Worm (Caenorhabditis elegans) whole organism, L2 larva: ENCODE measurements around the gene zer-1.

Source experiments
- C34F6.9 ChIP-seq: fragments of 150-350 bp; optimal IDR thresholded peaks from 2 replicates; lab custom pipeline; 2014; ENCODE audit warnings: missing biosample characterization, missing genetic modification characterization
- F13H6.1 ChIP-seq: sonication (generic microtip); optimal IDR thresholded peaks from 2 replicates; lab custom pipeline; 2016; ENCODE audit warnings: missing genetic modification characterization, missing compliant biosample characterization
- R02D3.7 ChIP-seq: fragments of 150-350 bp; optimal IDR thresholded peaks from 2 replicates; lab custom pipeline; 2014; ENCODE audit warnings: missing biosample characterization, missing genetic modification characterization
- Y55F3AM.14 ChIP-seq: fragments of 200-800 bp; sonication (Bioruptor generic); optimal IDR thresholded peaks from 2 replicates; lab custom pipeline; 2018; ENCODE audit warnings: mild to moderate bottlenecking, missing genetic modification characterization, missing compliant biosample characterization
- ZK546.5 ChIP-seq: sonication (generic microtip); optimal IDR thresholded peaks from 2 replicates; lab custom pipeline; 2017; ENCODE audit warnings: missing biosample characterization, missing genetic modification characterization
- alr-1 ChIP-seq: fragments of 150-350 bp; optimal IDR thresholded peaks from 2 replicates; lab custom pipeline; 2014; ENCODE audit warnings: missing biosample characterization, missing genetic modification characterization
- aly-2 ChIP-seq: fragments of 150-350 bp; optimal IDR thresholded peaks from 2 replicates; lab custom pipeline; 2014; ENCODE audit warnings: missing biosample characterization, missing genetic modification characterization
- blmp-1 ChIP-seq: sonication (generic microtip); optimal IDR thresholded peaks from 2 replicates; lab custom pipeline; 2017; ENCODE audit warnings: missing genetic modification characterization, mild to moderate bottlenecking, missing compliant biosample characterization, antibody characterized with exemption, moderate library complexity; ENCODE audit not compliant: insufficient read depth
- ceh-16 ChIP-seq: fragments of 150-350 bp; optimal IDR thresholded peaks from 2 replicates; lab custom pipeline; 2014; ENCODE audit warnings: missing biosample characterization, missing genetic modification characterization
- ceh-82 ChIP-seq: fragments of 150-350 bp; optimal IDR thresholded peaks from 2 replicates; lab custom pipeline; 2014; ENCODE audit warnings: missing biosample characterization, missing genetic modification characterization
- crh-2 ChIP-seq: sonication (generic microtip); optimal IDR thresholded peaks from 2 replicates; lab custom pipeline; 2017; ENCODE audit warnings: missing biosample characterization, missing genetic modification characterization
- dmd-4 ChIP-seq: sonication (generic microtip); optimal IDR thresholded peaks from 2 replicates; lab custom pipeline; 2017; ENCODE audit warnings: missing biosample characterization, missing genetic modification characterization
- egl-27 ChIP-seq: sonication (generic microtip); optimal IDR thresholded peaks from 3 replicates; lab custom pipeline; 2017; ENCODE audit warnings: missing biosample characterization, missing genetic modification reagents, missing genetic modification characterization
- elt-3 ChIP-seq: sonication (generic microtip); optimal IDR thresholded peaks from 2 replicates; lab custom pipeline; 2017; ENCODE audit warnings: missing biosample characterization, missing genetic modification characterization
- fos-1 ChIP-seq: fragments of 150-350 bp; optimal IDR thresholded peaks from 2 replicates; lab custom pipeline; 2014; ENCODE audit warnings: missing biosample characterization, missing genetic modification characterization
- gmeb-1 ChIP-seq: fragments of 150-350 bp; optimal IDR thresholded peaks from 2 replicates; lab custom pipeline; 2014; ENCODE audit warnings: missing biosample characterization, missing genetic modification characterization
- lin-11 ChIP-seq: fragments of 150-350 bp; sonication (generic microtip); optimal IDR thresholded peaks from 2 replicates; lab custom pipeline; 2014; ENCODE audit warnings: missing biosample characterization, missing genetic modification characterization, inconsistent platforms, mixed read lengths
- lsy-2 ChIP-seq, 2 experiments: fragments of 150-350 bp in 1 of 2; sonication (generic microtip) in 1 of 2; optimal IDR thresholded peaks; 2 replicates each; lab custom pipeline; 2014 to 2017; ENCODE audit warnings: missing biosample characterization in 2 of 2, missing genetic modification characterization in 2 of 2
- nhr-10 ChIP-seq: sonication (generic microtip); optimal IDR thresholded peaks from 2 replicates; lab custom pipeline; 2017; ENCODE audit warnings: missing biosample characterization, missing genetic modification characterization
- nhr-12 ChIP-seq: fragments of 150-350 bp; optimal IDR thresholded peaks from 2 replicates; lab custom pipeline; 2014; ENCODE audit warnings: missing biosample characterization, missing genetic modification characterization
- nhr-129 ChIP-seq: fragments of 150-350 bp; optimal IDR thresholded peaks from 2 replicates; lab custom pipeline; 2014; ENCODE audit warnings: missing biosample characterization, missing genetic modification characterization
- nhr-21 ChIP-seq: fragments of 150-350 bp; optimal IDR thresholded peaks from 2 replicates; lab custom pipeline; 2014; ENCODE audit warnings: missing biosample characterization, missing genetic modification characterization
- nhr-23 ChIP-seq: fragments of 150-350 bp; optimal IDR thresholded peaks from 2 replicates; lab custom pipeline; 2014; ENCODE audit warnings: missing biosample characterization, missing genetic modification reagents, missing genetic modification characterization
- nhr-237 ChIP-seq: fragments of 150-350 bp; optimal IDR thresholded peaks from 2 replicates; lab custom pipeline; 2014; ENCODE audit warnings: missing biosample characterization, missing genetic modification characterization
- nhr-25 ChIP-seq: fragments of 150-350 bp; sonication (generic microtip); optimal IDR thresholded peaks from 3 replicates; lab custom pipeline; 2014; ENCODE audit warnings: missing biosample characterization, missing genetic modification characterization
- nhr-6 ChIP-seq: fragments of 150-350 bp; optimal IDR thresholded peaks from 2 replicates; lab custom pipeline; 2014; ENCODE audit warnings: missing biosample characterization, missing genetic modification characterization
- nhr-77 ChIP-seq: fragments of 150-350 bp; optimal IDR thresholded peaks from 2 replicates; lab custom pipeline; 2014; ENCODE audit warnings: missing biosample characterization, missing genetic modification characterization
- peb-1 ChIP-seq: fragments of 150-350 bp; optimal IDR thresholded peaks from 2 replicates; lab custom pipeline; 2014; ENCODE audit warnings: missing biosample characterization, missing genetic modification characterization
- sem-4 ChIP-seq: fragments of 150-350 bp; optimal IDR thresholded peaks from 2 replicates; lab custom pipeline; 2014; ENCODE audit warnings: missing biosample characterization, missing genetic modification reagents, missing genetic modification characterization
- sma-3 ChIP-seq: sonication (generic microtip); optimal IDR thresholded peaks from 2 replicates; lab custom pipeline; 2016; ENCODE audit warnings: missing genetic modification reagents, missing genetic modification characterization, missing compliant biosample characterization
- sma-9 ChIP-seq, 2 experiments: fragments of 150-350 bp in 1 of 2; sonication (generic microtip) in 1 of 2; optimal IDR thresholded peaks; 2 replicates each; lab custom pipeline; 2014 to 2016; ENCODE audit warnings: missing genetic modification characterization in 2 of 2, mild to moderate bottlenecking in 1 of 2, missing biosample characterization in 1 of 2, missing compliant biosample characterization in 1 of 2, missing genetic modification reagents in 1 of 2, moderate library complexity in 1 of 2
- snpc-4 ChIP-seq: fragments of 150-350 bp; optimal IDR thresholded peaks from 2 replicates; lab custom pipeline; 2014; ENCODE audit warnings: missing biosample characterization, missing genetic modification characterization
- unc-55 ChIP-seq: fragments of 150-350 bp; sonication (generic microtip); optimal IDR thresholded peaks from 3 replicates; lab custom pipeline; 2014; ENCODE audit warnings: missing biosample characterization, missing genetic modification reagents, missing genetic modification characterization
- unc-62 ChIP-seq: fragments of 150-350 bp; optimal IDR thresholded peaks from 2 replicates; lab custom pipeline; 2014; ENCODE audit warnings: missing biosample characterization, missing genetic modification reagents, missing genetic modification characterization
- zag-1 ChIP-seq: fragments of 150-350 bp; optimal IDR thresholded peaks from 2 replicates; lab custom pipeline; 2014; ENCODE audit warnings: missing biosample characterization, missing genetic modification characterization
- ztf-1 ChIP-seq: fragments of 200-800 bp; sonication (Bioruptor generic); conservative IDR thresholded peaks from 2 replicates; pipeline ENCODE4 v1.3.6; 2022; ENCODE audit warnings: missing genetic modification characterization, missing compliant biosample characterization
- ztf-4 ChIP-seq: fragments of 150-350 bp; optimal IDR thresholded peaks from 2 replicates; lab custom pipeline; 2014; ENCODE audit warnings: missing biosample characterization, missing genetic modification characterization

The zer-1 gene

DNA sequence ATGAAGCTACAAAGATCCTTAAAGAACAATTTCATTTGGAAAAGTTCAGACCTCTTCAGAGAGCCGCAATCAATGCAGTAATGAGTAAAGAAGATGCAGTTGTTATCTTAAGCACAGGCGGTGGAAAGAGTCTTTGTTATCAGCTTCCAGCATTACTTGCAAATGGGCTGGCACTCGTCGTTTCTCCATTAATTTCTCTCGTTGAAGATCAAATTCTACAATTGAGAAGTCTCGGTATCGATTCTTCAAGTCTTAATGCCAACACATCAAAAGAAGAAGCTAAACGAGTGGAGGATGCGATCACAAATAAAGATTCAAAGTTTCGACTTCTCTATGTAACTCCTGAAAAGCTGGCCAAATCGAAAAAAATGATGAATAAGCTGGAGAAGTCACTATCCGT is 29.7 kb downstream of the zer-1 start:
- TF ChIP-seq Y55F3AM.14 (no peak), nhr-23 (tag; lab: Kevin White, UChicago) (no peak), fos-1 (tag; lab: Kevin White, UChicago) (peak; percentile 3)

DNA sequence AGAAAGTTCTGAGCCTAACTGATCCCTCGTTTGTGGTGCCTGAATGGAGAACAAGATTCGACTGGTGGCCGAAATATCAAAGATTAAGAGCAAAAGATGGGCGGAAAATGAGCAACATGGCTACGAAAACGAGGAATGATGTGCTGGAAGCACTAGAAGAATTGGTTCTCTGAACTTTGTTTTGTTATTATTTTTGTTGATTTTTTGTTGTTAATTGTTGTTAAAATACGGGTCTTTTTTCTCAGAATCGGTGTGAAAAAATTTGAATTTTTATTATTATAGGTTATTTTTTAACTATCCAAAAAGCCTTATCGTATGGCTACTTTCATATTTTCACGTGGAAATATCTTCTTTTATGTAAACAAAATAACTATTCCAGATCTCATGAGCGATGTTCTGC is 30.3 kb downstream of the zer-1 start, which contains the start of gene K02F3.12:
K02F3.12 (plus strand) TSS at position 301 of the 400 bp plus-strand sequence.
- no peak for TF ChIP-seq dmd-4 (tag; lab: Kevin White, UChicago)
- no peak for TF ChIP-seq sma-3 (GFP tag; lab: Kevin White, UChicago)
- no peak for TF ChIP-seq fos-1 (tag; lab: Kevin White, UChicago)
- no peak for TF ChIP-seq blmp-1 (tag; lab: Kevin White, UChicago)
- TF ChIP-seq R02D3.7 (tag; lab: Kevin White, UChicago), result no peak
- TF ChIP-seq ceh-82 (tag; lab: Kevin White, UChicago), result no peak
- no peak for TF ChIP-seq sma-9 (GFP tag; optimal IDR thresholded peaks at IDR 0.05; lab: Kevin White, UChicago)
- no peak for TF ChIP-seq sma-9 (tag; optimal IDR thresholded peaks at IDR 0.05; lab: Kevin White, UChicago)
- TF ChIP-seq F13H6.1 (tag; lab: Kevin White, UChicago), result no peak

DNA sequence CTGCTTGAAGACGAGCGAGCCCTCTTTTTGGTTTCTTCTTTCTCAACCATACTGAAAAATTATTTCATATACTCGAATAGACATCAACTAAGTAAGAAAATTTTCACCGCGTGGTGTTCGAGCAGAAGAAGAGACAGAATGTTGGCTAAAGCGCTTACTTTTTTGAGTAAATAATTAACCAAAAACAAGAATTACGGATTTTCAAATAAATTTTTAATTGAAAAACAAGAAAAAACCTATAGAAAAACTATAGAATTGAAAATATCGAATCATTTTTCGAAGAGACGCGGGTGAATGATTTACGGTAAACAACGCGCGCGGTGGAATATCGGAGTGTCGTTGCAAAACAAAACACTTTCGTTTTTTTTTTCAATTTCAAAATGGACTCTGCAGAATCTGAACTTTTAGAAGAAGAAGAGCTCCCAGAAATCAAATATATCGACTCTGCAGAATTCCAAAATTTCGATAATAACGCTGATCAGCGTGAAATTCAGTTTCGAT is 32.7 kb downstream of the zer-1 start, which contains the start of the genes rnp-5 and tag-51:
rnp-5 (minus strand) TSS at position 51 of the 501 bp plus-strand sequence.
tag-51 (plus strand) TSS at position 363 of the 501 bp plus-strand sequence.
- TF ChIP-seq elt-3 (tag; lab: Kevin White, UChicago) (no peak), unc-62 (no peak), nhr-12 (no peak), C34F6.9 (peak; percentile 30), lsy-2 (tag; optimal IDR thresholded peaks at IDR 0.05; lab: Kevin White, UChicago) (peak in 1 of 2 experiments; percentile 25), unc-55 (GFP tag; lab: Kevin White, UChicago) (peak; percentile 41), crh-2 (no peak), nhr-129 (tag; lab: Kevin White, UChicago) (no peak), peb-1 (no peak), blmp-1 (tag; lab: Kevin White, UChicago) (peak; percentile 37), lin-11 (tag; lab: Kevin White, UChicago) (no peak)

DNA sequence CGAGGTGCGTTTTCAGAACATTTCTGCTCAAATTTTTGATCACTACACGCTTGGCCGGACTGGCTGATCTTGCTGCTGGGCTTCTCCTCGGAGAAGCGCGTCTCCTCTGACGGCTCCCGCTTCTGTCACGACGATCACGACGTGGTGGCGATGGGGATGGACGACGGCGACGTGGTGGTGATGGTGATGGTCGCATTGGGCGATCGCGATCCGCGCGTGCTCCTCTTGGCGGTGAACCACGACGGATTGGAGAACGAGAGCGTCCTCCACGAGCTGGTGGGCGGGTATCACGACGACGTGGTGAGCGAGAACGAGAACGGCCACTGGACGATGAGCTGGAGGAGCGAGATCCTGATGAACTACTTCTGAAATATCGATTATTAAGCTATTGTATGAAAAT is 33.2 kb downstream of the zer-1 start:
- TF ChIP-seq aly-2 (tag; lab: Kevin White, UChicago) (no peak), zag-1 (tag; lab: Kevin White, UChicago) (no peak), egl-27 (tag; lab: Kevin White, UChicago) (no peak), sem-4 (tag; lab: Kevin White, UChicago) (no peak), sma-9 (GFP tag; optimal IDR thresholded peaks at IDR 0.05; lab: Kevin White, UChicago) (no peak), sma-9 (tag; optimal IDR thresholded peaks at IDR 0.05; lab: Kevin White, UChicago) (no peak), nhr-129 (tag; lab: Kevin White, UChicago) (no peak), ztf-4 (no peak), nhr-25 (tag; lab: Kevin White, UChicago) (no peak), snpc-4 (tag; lab: Kevin White, UChicago) (no peak), blmp-1 (tag; lab: Kevin White, UChicago) (no peak), nhr-12 (no peak), nhr-23 (tag; lab: Kevin White, UChicago) (no peak), nhr-237 (no peak), alr-1 (no peak), ceh-16 (tag; lab: Kevin White, UChicago) (no peak), unc-62 (no peak), nhr-21 (tag; lab: Kevin White, UChicago) (no peak)

DNA sequence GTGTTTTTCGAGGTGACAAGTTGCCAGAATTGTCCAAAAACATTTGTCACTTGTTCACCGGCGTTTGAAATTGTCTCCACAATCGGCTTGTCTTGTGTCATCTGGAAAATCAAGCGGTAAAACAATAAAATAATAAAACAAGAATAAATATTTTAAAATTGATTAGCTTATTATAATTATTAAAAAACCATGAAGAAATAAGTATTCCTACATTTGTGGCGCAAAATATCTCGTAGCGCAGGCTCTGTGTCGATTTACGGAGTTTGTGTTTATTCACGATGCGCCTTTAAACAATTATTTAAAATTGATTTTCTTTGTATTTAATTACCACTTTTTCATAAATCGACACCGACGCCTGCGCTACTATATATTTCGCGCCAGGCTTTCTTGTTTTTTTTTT is 34.3 kb downstream of the zer-1 start, which contains the start of gene moma-1:
moma-1 (minus strand) TSS at position 101 of the 400 bp plus-strand sequence.
- TF ChIP-seq ztf-1 (GFP tag; lab: Robert Waterston, UW) (no peak), aly-2 (tag; lab: Kevin White, UChicago) (no peak), nhr-21 (tag; lab: Kevin White, UChicago) (no peak), C34F6.9 (no peak), blmp-1 (tag; lab: Kevin White, UChicago) (no peak), nhr-25 (tag; lab: Kevin White, UChicago) (no peak), unc-55 (GFP tag; lab: Kevin White, UChicago) (no peak), fos-1 (tag; lab: Kevin White, UChicago) (no peak), unc-62 (no peak), nhr-10 (tag; lab: Kevin White, UChicago) (no peak), nhr-23 (tag; lab: Kevin White, UChicago) (no peak), gmeb-1 (no peak), ceh-82 (tag; lab: Kevin White, UChicago) (no peak), nhr-6 (tag; lab: Kevin White, UChicago) (no peak), ZK546.5 (no peak), nhr-77 (tag; lab: Kevin White, UChicago) (no peak), zag-1 (tag; lab: Kevin White, UChicago) (no peak), sma-3 (GFP tag; lab: Kevin White, UChicago) (no peak)
- TF ChIP-seq, all 48 proteins: peak for 0
